Worm (Caenorhabditis elegans): ENCODE data around the gene rnp-7.
A peak's percentile ranks its signal among the peaks of the same experiment; 100 is the strongest.

DNA sequence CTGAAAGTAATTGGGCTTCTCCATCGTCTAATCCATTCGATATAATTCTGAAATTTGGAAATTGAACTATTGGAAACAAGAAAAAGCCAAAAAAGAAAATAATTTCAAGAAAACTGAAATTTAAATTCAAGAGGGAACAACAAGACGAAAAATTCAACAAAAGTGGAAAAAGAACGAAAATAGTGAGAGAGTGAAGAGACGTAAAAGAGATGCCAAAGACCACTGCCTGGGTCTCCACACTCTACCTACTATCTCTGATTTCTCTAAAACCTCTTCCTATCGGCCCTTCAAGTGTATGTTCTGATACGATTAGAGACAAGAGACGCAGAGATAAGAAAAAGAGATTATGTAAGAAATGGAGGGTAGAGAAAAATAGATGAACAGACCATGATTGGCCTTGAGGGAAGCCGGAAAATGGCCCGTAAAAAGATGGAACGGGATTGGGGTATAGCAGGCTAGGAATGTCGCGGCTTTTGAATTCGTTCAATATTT, 7.2 kb downstream of the rnp-7 start, which contains the start of gene ogt-1:
- TF ChIP-seq sox-4 (tag; optimal IDR thresholded peaks at IDR 0.05), result no peak
- TF ChIP-seq elt-3 (tag; optimal IDR thresholded peaks at IDR 0.05), result peak in 3 of 6 experiments; percentile 18 to 83 (median 78)
- TF ChIP-seq nhr-19 (GFP tag; conservative IDR thresholded peaks at IDR 0.05), result peak; percentile 86
